Worm (Caenorhabditis elegans) whole organism, mixed stage, embryonic: ENCODE measurements around the gene C01G10.6.

Source experiments
- blmp-1 ChIP-seq: fragments of 150-350 bp; optimal IDR thresholded peaks from 2 replicates; lab custom pipeline; 2014; ENCODE audit warnings: missing biosample characterization, missing genetic modification characterization
- ceh-39 ChIP-seq: fragments of 150-350 bp; optimal IDR thresholded peaks from 2 replicates; lab custom pipeline; 2014; ENCODE audit warnings: missing biosample characterization, missing genetic modification characterization
- ceh-43 ChIP-seq: fragments of 200-800 bp; sonication (Bioruptor generic); optimal IDR thresholded peaks from 2 replicates; lab custom pipeline; 2018; ENCODE audit warnings: mild to moderate bottlenecking, missing genetic modification characterization, moderate library complexity, missing compliant biosample characterization
- ceh-83 ChIP-seq: fragments of 200-800 bp; sonication (Bioruptor generic); optimal IDR thresholded peaks from 2 replicates; lab custom pipeline; 2018; ENCODE audit warnings: mild to moderate bottlenecking, missing genetic modification characterization, missing compliant biosample characterization
- ces-1 ChIP-seq: fragments of 150-350 bp; optimal IDR thresholded peaks from 2 replicates; lab custom pipeline; 2014; ENCODE audit warnings: missing biosample characterization, missing genetic modification reagents, missing genetic modification characterization
- cnd-1 ChIP-seq: fragments of 200-800 bp; sonication (Bioruptor generic); optimal IDR thresholded peaks from 2 replicates; lab custom pipeline; 2018; ENCODE audit warnings: mild to moderate bottlenecking, missing genetic modification characterization, missing compliant biosample characterization
- elt-1 ChIP-seq: sonication (generic microtip); optimal IDR thresholded peaks from 2 replicates; lab custom pipeline; 2017; ENCODE audit warnings: missing genetic modification characterization, mild to moderate bottlenecking, missing compliant biosample characterization, antibody characterized with exemption, moderate library complexity, borderline replicate concordance; ENCODE audit not compliant: insufficient read depth
- flh-1 ChIP-seq: fragments of 200-800 bp; sonication (Bioruptor generic); optimal IDR thresholded peaks from 2 replicates; lab custom pipeline; 2018; ENCODE audit warnings: mild to moderate bottlenecking, missing genetic modification characterization, moderate library complexity, missing compliant biosample characterization
- ham-2 ChIP-seq: fragments of 200-800 bp; sonication (Bioruptor generic); optimal IDR thresholded peaks from 2 replicates; lab custom pipeline; 2018; ENCODE audit warnings: mild to moderate bottlenecking, missing genetic modification characterization, missing compliant biosample characterization
- hlh-1 ChIP-seq: fragments of 150-350 bp; optimal IDR thresholded peaks from 2 replicates; lab custom pipeline; 2014; ENCODE audit warnings: missing biosample characterization, missing genetic modification reagents, missing genetic modification characterization
- lin-13 ChIP-seq: fragments of 150-350 bp; optimal IDR thresholded peaks from 2 replicates; lab custom pipeline; 2014; ENCODE audit warnings: missing biosample characterization, missing genetic modification characterization
- lin-32 ChIP-seq: fragments of 200-800 bp; sonication (Bioruptor generic); optimal IDR thresholded peaks from 2 replicates; lab custom pipeline; 2018; ENCODE audit warnings: mild to moderate bottlenecking, missing genetic modification characterization, missing compliant biosample characterization
- lsy-2 ChIP-seq: fragments of 150-350 bp; optimal IDR thresholded peaks from 2 replicates; lab custom pipeline; 2014; ENCODE audit warnings: missing biosample characterization, missing genetic modification characterization
- mep-1 ChIP-seq: fragments of 150-350 bp; optimal IDR thresholded peaks from 2 replicates; lab custom pipeline; 2017; ENCODE audit warnings: missing biosample characterization, missing genetic modification reagents, missing genetic modification characterization, inconsistent platforms
- mls-2 ChIP-seq: sonication (generic microtip); optimal IDR thresholded peaks from 2 replicates; lab custom pipeline; 2016; ENCODE audit warnings: mild to moderate bottlenecking, missing genetic modification characterization, moderate library complexity, missing compliant biosample characterization
- nhr-237 ChIP-seq: fragments of 150-350 bp; optimal IDR thresholded peaks from 2 replicates; lab custom pipeline; 2014; ENCODE audit warnings: missing biosample characterization, missing genetic modification characterization
- pha-4 ChIP-seq: fragments of 150-350 bp; optimal IDR thresholded peaks from 2 replicates; lab custom pipeline; 2018; ENCODE audit warnings: missing biosample characterization, missing genetic modification reagents, missing genetic modification characterization
- sptf-1 ChIP-seq: sonication (generic microtip); optimal IDR thresholded peaks from 2 replicates; lab custom pipeline; 2017; ENCODE audit warnings: mild to moderate bottlenecking, missing genetic modification characterization, moderate library complexity, missing compliant biosample characterization
- tbx-8 ChIP-seq: fragments of 200-800 bp; sonication (Bioruptor generic); optimal IDR thresholded peaks from 2 replicates; lab custom pipeline; 2018; ENCODE audit warnings: mild to moderate bottlenecking, missing genetic modification characterization, moderate library complexity, missing compliant biosample characterization
- unc-39 ChIP-seq: fragments of 150-350 bp; optimal IDR thresholded peaks from 2 replicates; lab custom pipeline; 2014; ENCODE audit warnings: missing biosample characterization, missing genetic modification characterization
- unc-62 ChIP-seq: fragments of 150-350 bp; optimal IDR thresholded peaks from 2 replicates; lab custom pipeline; 2014; ENCODE audit warnings: missing biosample characterization, missing genetic modification reagents, missing genetic modification characterization
- zip-8 ChIP-seq: fragments of 150-350 bp; optimal IDR thresholded peaks from 2 replicates; lab custom pipeline; 2014; ENCODE audit warnings: missing biosample characterization, missing genetic modification characterization
- ztf-11 ChIP-seq: fragments of 150-350 bp; optimal IDR thresholded peaks from 2 replicates; lab custom pipeline; 2014; ENCODE audit warnings: missing biosample characterization, missing genetic modification characterization

The C01G10.6 gene

DNA sequence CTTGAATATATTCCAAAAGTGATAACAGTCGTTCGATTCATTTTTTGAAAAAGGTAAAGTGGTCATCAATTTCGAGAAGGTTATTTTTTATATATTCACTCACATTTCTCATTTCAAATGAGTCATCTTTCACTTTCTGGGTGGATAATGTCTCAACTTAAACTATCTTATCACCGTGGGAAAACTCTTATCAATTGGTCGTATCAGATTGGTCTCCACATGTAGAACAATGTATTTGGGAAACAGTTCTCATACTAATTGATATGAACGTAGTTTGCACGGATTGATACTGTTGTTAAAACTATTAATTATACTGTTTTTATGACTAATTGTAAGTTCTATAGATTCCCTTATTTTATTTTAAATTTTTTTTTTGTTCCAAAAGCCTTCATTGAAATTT is 46.4 kb downstream of the C01G10.6 start:
- no peak for TF ChIP-seq cnd-1 (tag; lab: Kevin White, UChicago)
- TF ChIP-seq zip-8 (tag; lab: Kevin White, UChicago), result no peak
- TF ChIP-seq ces-1 (GFP tag; lab: Kevin White, UChicago), result no peak
- no peak for TF ChIP-seq lin-32 (GFP tag; lab: Kevin White, UChicago)
- TF ChIP-seq unc-39 (tag; lab: Kevin White, UChicago), result no peak
- no peak for TF ChIP-seq lsy-2 (tag; lab: Kevin White, UChicago)
- no peak for TF ChIP-seq ceh-43 (GFP tag; lab: Kevin White, UChicago)
- TF ChIP-seq lin-13 (tag; lab: Kevin White, UChicago), result no peak

ce11 chrV:15136772-15137171 is 49.3 kb downstream of the C01G10.6 start, which contains the start of gene aipl-1:
aipl-1 (minus strand) TSS chrV:15136801.
- TF ChIP-seq tbx-8, result no peak
- peak; percentile 21 for TF ChIP-seq lin-13 (tag; lab: Kevin White, UChicago)
- TF ChIP-seq elt-1 (tag; lab: Kevin White, UChicago), result no peak
- TF ChIP-seq ceh-39 (tag; lab: Kevin White, UChicago), result peak; percentile 21
- peak; percentile 71 for TF ChIP-seq lsy-2 (tag; lab: Kevin White, UChicago)
- TF ChIP-seq ces-1 (GFP tag; lab: Kevin White, UChicago), result peak; percentile 83
- peak; percentile 2 for TF ChIP-seq sptf-1
- TF ChIP-seq ceh-83 (GFP tag; lab: Kevin White, UChicago), result no peak
- no peak for TF ChIP-seq ham-2 (GFP tag; lab: Kevin White, UChicago)
- peak; percentile 62 for TF ChIP-seq nhr-237 (tag; lab: Kevin White, UChicago)
- TF ChIP-seq ceh-43 (GFP tag; lab: Kevin White, UChicago), result no peak
- no peak for TF ChIP-seq ztf-11 (tag; lab: Kevin White, UChicago)
- peak; percentile 46 for TF ChIP-seq pha-4
- no peak for TF ChIP-seq zip-8 (tag; lab: Kevin White, UChicago)
- TF ChIP-seq hlh-1, result peak; percentile 27
- TF ChIP-seq lin-32 (GFP tag; lab: Kevin White, UChicago), result no peak
- TF ChIP-seq blmp-1 (tag; lab: Kevin White, UChicago), result no peak
- TF ChIP-seq mls-2 (tag; lab: Kevin White, UChicago), result no peak
- TF ChIP-seq unc-62 (GFP tag; lab: Kevin White, UChicago), result no peak
- no peak for TF ChIP-seq flh-1 (GFP tag; lab: Kevin White, UChicago)
- peak; percentile 80 for TF ChIP-seq mep-1 (tag; lab: Kevin White, UChicago)
